Worm (Caenorhabditis elegans) whole organism, dauer: ENCODE data around the gene C29F9.5.

Source experiments
- unc-62 ChIP-seq: sonication (generic microtip); optimal IDR thresholded peaks from 2 replicates; lab custom pipeline; 2017; ENCODE audit warnings: missing biosample characterization, missing genetic modification reagents, missing genetic modification characterization

C29F9.5 gene

DNA sequence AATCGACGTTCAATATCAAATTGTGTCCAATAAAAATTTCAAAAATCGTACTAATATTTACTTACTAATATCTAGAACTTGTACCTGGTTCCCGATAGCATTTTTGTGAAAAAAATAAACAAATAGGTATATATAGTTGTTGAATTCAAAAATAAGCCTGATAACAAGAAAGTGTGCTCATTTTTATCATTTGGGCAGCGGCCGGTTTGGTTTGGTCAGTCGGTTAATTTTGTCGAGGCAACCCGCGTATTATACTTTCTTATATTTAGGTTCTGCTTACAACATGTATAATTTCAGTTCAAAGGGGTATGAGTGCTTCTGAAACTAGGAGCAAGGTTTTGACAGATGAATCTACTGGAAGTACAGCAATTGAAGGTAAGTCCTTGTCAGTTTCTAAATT lies 13.3 kb downstream of the C29F9.5 start, which contains the start of the genes nhr-280 and C29F9.2:
TSS of gene nhr-280 (minus strand) at position 101 of the 400 bp plus-strand sequence.
TSS of gene C29F9.2 (plus strand) at position 298 of the 400 bp plus-strand sequence.
- TF ChIP-seq unc-62 (GFP tag; lab: Kevin White, UChicago), result no peak

- no peak for TF ChIP-seq unc-62 (GFP tag; lab: Kevin White, UChicago)
Observed at ce11 chrIII:131627-132026, 14.3 kb downstream of the C29F9.5 start.

ce11 chrIII:132118-132517 lies 14.8 kb downstream of the C29F9.5 start, which contains the start of gene pals-22:
Gene pals-22, plus strand, starts transcription at chrIII:132418.
- TF ChIP-seq unc-62 (GFP tag; lab: Kevin White, UChicago), result no peak

DNA sequence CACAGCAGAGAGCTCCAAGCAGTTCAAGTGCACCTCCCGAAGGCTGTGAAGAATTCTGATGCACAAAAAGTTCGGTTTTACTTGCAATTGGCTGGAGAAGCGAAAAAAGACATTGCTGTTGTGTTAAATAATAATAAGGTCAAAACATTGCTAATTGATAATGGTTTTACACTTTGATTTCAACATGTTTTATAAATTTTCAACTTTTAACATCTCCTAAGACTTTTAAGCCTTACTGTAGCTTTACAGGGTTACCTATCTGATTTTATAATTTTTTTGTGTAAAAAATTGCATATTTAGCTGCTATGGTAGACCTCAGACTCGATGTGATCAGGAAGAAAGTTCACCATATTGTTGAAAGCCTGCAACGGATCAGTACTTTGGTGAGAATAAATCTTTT lies 16.9 kb downstream of the C29F9.5 start, which contains the start of gene pals-25:
TSS of gene pals-25 (plus strand) at position 301 of the 400 bp plus-strand sequence.
- no peak for TF ChIP-seq unc-62 (GFP tag; lab: Kevin White, UChicago)

DNA sequence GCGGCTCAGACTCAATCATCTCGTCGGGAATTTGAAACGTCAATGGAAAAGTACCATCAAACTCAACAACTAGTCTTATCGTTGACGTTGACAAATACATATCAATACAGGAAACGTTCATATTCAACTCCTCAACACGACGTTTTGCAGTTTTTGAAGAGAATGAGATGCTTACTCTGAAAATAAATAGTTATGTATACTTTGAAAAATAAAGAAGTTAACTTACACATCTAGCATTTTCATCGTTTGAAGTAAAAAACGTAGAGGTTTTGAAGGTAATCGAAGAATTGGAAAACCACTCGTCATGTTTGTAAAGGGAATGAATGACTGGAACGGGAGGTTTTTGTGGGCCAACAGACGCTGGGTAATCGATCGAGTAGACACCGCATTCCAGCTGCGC lies 23.6 kb downstream of the C29F9.5 start, which contains the start of gene fbxb-81:
TSS of gene fbxb-81 (minus strand) at position 314 of the 400 bp plus-strand sequence.
- no peak for TF ChIP-seq unc-62 (GFP tag; lab: Kevin White, UChicago)

- TF ChIP-seq unc-62 (GFP tag; lab: Kevin White, UChicago), result no peak
Observed at ce11 chrIII:143121-143520, 25.8 kb downstream of the C29F9.5 start, which contains the start of gene fbxb-82. Gene fbxb-82, minus strand, starts transcription at chrIII:143221.

- no peak for TF ChIP-seq unc-62 (GFP tag; lab: Kevin White, UChicago)
Observed at ce11 chrIII:145078-145477, 27.8 kb downstream of the C29F9.5 start, which contains the start of the genes T17A3.12 and fbxb-83. Gene T17A3.12, minus strand, starts transcription at chrIII:145178. Gene fbxb-83, minus strand, starts transcription at chrIII:145211.

DNA sequence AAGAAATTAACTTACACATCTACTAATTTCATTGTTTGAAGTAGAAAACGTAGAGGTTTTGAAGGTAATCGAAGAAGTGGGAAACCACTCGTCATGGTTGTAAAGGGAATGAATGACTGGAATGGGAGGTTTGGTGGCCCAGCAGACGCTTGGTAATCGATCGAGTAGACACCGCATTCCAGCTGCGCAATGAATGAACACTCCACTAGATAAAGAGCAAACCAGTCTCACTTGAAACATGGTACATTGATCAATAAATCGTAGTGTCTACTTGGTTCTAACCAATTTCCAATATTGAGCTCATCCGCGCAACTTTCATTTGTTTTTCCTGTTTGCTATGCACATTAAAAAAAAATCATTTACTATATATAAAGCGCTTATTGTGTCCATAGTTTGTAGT lies 29.1 kb downstream of the C29F9.5 start, which contains the start of gene fbxb-84:
TSS of gene fbxb-84 (minus strand) at position 101 of the 400 bp plus-strand sequence.
- no peak for TF ChIP-seq unc-62 (GFP tag; lab: Kevin White, UChicago)

DNA sequence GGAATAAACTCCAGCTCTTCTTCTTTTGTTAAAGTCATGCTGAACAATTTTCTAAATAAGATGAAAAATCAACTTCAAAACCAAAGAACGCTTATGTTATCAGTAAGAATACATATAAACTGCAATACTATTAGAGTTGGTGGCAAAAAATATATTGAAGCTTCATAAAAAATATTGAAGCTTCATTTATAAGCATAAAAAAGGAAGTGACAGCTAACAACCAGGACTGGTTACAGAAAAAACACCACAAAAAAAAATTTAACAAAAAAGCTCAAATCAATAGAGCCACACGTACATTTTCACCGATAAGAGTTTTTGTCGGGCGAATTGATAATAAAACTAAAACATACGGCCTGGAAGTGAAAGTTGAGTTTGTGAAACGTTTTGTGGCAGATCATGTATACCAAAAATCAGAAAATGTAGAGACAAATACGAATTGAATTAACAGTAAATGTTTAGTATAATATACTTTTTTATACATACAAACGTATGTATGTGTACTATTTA lies 30.3 kb downstream of the C29F9.5 start, which contains the start of gene sqst-5:
TSS of gene sqst-5 (minus strand) at position 51 of the 507 bp plus-strand sequence.
- TF ChIP-seq unc-62 (GFP tag; lab: Kevin White, UChicago), result no peak

DNA sequence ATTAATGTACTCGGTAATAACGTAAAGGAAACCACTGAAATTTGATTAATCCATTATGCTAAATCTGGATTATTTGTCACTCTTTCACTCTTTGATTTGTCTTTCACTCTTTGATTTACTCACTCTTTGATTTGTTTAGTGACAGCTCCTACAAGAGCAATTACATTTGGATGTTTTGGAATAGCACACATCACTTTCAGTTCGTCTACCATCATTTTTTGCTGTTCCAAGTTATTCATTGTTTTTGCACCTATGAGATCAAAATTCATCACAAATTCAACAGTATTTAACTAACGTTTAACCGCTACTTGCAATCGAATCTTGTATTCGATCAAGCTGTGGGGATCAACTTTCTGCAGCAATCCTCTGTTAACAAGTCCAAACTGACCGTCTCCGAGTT lies 31.8 kb downstream of the C29F9.5 start:
- TF ChIP-seq unc-62 (GFP tag; lab: Kevin White, UChicago), result no peak

- TF ChIP-seq unc-62 (GFP tag; lab: Kevin White, UChicago), result no peak
Observed at ce11 chrIII:151084-151483, 33.8 kb downstream of the C29F9.5 start.

DNA sequence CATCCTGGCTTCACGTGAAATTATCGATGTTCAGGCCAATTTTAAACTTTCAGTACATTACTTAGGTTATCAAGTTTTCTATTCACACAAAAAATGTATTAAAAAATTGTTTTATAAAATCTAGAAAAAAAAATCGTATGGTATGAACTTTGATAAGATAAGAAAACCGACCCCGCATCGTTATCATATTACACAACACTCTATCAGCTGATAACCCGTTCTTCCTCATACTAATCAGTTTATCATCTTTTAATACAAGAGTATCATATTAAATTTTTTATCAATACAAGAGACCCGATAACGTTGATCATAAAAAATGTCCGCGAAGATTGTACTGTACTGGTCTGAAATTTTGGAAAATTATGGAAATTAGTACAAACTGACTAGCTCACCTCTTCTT lies 36.9 kb downstream of the C29F9.5 start:
- no peak for TF ChIP-seq unc-62 (GFP tag; lab: Kevin White, UChicago)

- no peak for TF ChIP-seq unc-62 (GFP tag; lab: Kevin White, UChicago)
Observed at ce11 chrIII:156645-157044, 39.3 kb downstream of the C29F9.5 start, which contains the start of the genes zig-13 and ver-1. Gene zig-13, minus strand, starts transcription at chrIII:156745. Gene ver-1, plus strand, starts transcription at chrIII:156824.

DNA sequence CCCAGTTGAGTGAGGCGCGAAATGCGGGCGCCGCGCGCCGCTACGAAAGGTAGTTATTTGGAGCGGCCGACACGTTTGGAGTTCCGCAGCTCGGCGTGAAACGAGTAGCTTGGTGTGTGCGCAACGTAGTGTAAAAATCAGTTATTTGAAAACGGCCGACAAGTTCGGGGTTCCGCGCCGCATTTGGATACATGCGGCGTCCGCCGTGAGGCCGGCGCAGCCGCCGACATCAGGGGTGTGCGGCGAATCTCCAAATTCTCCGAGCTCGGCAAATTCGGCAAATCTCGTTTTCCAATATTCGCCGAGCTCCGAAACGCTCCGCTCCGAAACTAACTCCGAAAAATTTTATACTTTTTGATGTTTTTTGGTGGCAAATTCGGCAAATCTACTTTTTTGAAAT lies 40.7 kb downstream of the C29F9.5 start:
- TF ChIP-seq unc-62 (GFP tag; lab: Kevin White, UChicago), result no peak

DNA sequence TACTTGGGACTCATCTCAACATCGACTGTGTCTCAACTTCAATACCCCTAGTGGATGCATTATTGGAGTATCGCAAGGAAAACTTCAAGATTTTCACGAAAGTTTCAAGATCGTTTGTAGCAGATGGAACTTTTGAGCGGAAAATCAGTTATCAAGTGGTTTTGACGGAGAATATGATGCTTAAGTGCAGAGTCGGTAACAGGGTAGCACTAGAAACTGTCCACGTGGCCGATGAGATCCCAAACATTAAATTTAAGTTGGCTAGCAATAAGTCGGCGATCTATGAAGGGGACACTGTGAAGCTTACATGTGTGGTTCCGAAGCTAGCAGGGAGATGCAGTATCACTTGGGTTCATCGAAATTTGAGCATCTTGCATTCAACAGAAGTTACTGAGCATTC lies 41.8 kb downstream of the C29F9.5 start:
- TF ChIP-seq unc-62 (GFP tag; lab: Kevin White, UChicago), result no peak

ce11 chrIII:159665-160064 lies 42.4 kb downstream of the C29F9.5 start:
- TF ChIP-seq unc-62 (GFP tag; lab: Kevin White, UChicago), result no peak

ce11 chrIII:164775-165174 lies 47.5 kb downstream of the C29F9.5 start, which contains the start of gene F40G9.8:
Gene F40G9.8, minus strand, starts transcription at chrIII:164875.
- no peak for TF ChIP-seq unc-62 (GFP tag; lab: Kevin White, UChicago)
